Worm (Caenorhabditis elegans): ENCODE measurements around the gene scl-1.

- TF ChIP-seq ztf-23 (GFP tag; IDR thresholded peaks at IDR 0.05) (no peak), med-1 (GFP tag; optimal IDR thresholded peaks at IDR 0.05; ENCODE audit: insufficient read depth) (no peak), cog-1 (tag; optimal IDR thresholded peaks at IDR 0.05) (no peak)
Measured at ce11 chrIV:13063714-13064113, 7.6 kb downstream of the scl-1 start, which contains the start of gene scl-5.

Data from whole organism, midembryonic.